Worm (Caenorhabditis elegans): ENCODE measurements around the gene F55H2.8.

DNA sequence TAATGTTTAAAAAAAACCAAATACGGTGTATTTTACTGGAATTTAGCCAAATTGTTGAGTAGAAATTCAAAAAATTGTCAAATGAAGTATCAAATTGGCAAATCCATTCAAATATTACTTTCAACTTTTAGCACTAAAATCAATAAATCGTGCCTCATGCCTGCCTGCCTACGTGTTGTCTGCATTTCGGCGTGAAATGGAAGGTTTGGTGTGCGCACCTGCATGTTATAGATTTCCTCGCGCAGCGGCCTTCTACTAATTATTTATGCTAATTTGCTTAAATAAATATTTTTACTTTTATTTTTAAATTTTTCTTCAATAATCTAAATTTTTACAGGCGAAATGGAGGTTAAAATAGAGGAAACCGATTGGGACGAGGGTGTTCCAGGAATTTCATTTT, 15.2 kb downstream of the F55H2.8 start, which contains the start of gene ZK1098.2:
- no peak for TF ChIP-seq ceh-20 (GFP tag; IDR thresholded peaks at IDR 0.05)
- TF ChIP-seq F26F4.8 (GFP tag; conservative IDR thresholded peaks at IDR 0.05), result no peak
- no peak for TF ChIP-seq R02D3.7 (tag; optimal IDR thresholded peaks at IDR 0.05)
- TF ChIP-seq pqm-1 (tag; optimal IDR thresholded peaks at IDR 0.05), result no peak
- no peak for TF ChIP-seq duxl-1 (tag; optimal IDR thresholded peaks at IDR 0.05; ENCODE audit: poor library complexity)
- TF ChIP-seq nhr-10 (tag; optimal IDR thresholded peaks at IDR 0.05), result no peak
- TF ChIP-seq nhr-77 (tag; optimal IDR thresholded peaks at IDR 0.05), result no peak
